Worm (Caenorhabditis elegans) whole organism, young adult: Measurements from ENCODE around the gene mpk-1.

Experiments
- B0035.1 ChIP-seq: sonication (generic microtip); optimal IDR thresholded peaks from 2 replicates; lab custom pipeline; 2016; ENCODE audit warnings: missing genetic modification characterization, mild to moderate bottlenecking, missing compliant biosample characterization, missing genotype, missing genetic modification reagents
- C17E4.6 ChIP-seq: fragments of 200-800 bp; sonication (Bioruptor generic); IDR thresholded peaks from 2 replicates; pipeline ENCODE4 v1.3.6; 2022; ENCODE audit warnings: missing genetic modification reagents, missing genetic modification characterization, missing compliant biosample characterization
- pha-4 ChIP-seq: fragments of 150-350 bp; sonication (generic microtip); optimal IDR thresholded peaks from 2 replicates; lab custom pipeline; 2014; ENCODE audit warnings: missing biosample characterization, missing genetic modification reagents, missing genetic modification characterization

- no peak for TF ChIP-seq B0035.1 (tag; lab: Kevin White, UChicago)
- TF ChIP-seq C17E4.6 (GFP tag; lab: Robert Waterston, UW) = no peak
- no peak for TF ChIP-seq pha-4 (tag; lab: Kevin White, UChicago)
Observed at ce11 chrIII:4234642-4235295, 6.9 kb upstream of the mpk-1 start.
